Worm (Caenorhabditis elegans) whole organism, L4 larva: ENCODE data around the gene T25F10.4.

Experiments
- dmd-8 ChIP-seq: fragments of 200-800 bp; sonication (Bioruptor generic); IDR thresholded peaks from 2 replicates; pipeline ENCODE4 v1.3.6; 2022; ENCODE audit warnings: missing genetic modification characterization, missing compliant biosample characterization
- nhr-237 ChIP-seq: sonication (generic microtip); optimal IDR thresholded peaks from 2 replicates; lab custom pipeline; 2017; ENCODE audit warnings: missing biosample characterization, missing genetic modification characterization
- nhr-6 ChIP-seq: fragments of 150-350 bp; optimal IDR thresholded peaks from 2 replicates; lab custom pipeline; 2014; ENCODE audit warnings: missing biosample characterization, missing genetic modification characterization
- skn-1 ChIP-seq: fragments of 150-350 bp; optimal IDR thresholded peaks from 2 replicates; lab custom pipeline; 2014; ENCODE audit warnings: missing biosample characterization, missing genetic modification characterization
- spr-3 ChIP-seq: fragments of 200-800 bp; sonication (Bioruptor generic); optimal IDR thresholded peaks from 2 replicates; lab custom pipeline; 2018; ENCODE audit warnings: mild to moderate bottlenecking, missing genetic modification characterization, missing compliant biosample characterization

DNA sequence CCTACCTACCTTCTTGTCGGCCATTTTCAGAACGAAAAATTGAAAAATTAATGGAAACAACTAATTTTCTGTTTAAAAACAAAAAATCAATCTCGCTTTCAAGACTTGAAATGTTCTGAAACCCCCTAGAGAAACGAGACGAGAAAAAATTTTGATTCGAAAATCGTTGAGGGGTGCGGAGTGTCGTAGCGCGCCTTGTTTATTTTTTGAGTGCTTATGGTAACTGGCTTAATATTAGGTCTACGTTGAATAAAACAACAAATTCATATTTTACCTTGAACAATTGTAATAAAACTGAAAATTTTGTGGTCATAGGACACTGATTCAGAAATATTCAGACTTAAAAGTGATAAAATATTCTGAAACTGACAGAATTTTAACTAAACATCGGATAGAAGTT is 51.8 kb downstream of the T25F10.4 start, which contains the start of gene sna-1:
- TF ChIP-seq nhr-237 (tag; lab: Kevin White, UChicago) (no peak), nhr-6 (no peak), spr-3 (GFP tag; lab: Kevin White, UChicago) (no peak), dmd-8 (GFP tag; lab: Robert Waterston, UW) (no peak), skn-1 (tag; lab: Kevin White, UChicago) (no peak)
